Worm (Caenorhabditis elegans) whole organism, young adult: ENCODE data around the gene F58A6.5.

ENCODE experiments used
- B0261.1 ChIP-seq: sonication (generic microtip); optimal IDR thresholded peaks from 2 replicates; lab custom pipeline; 2016; ENCODE audit warnings: mild to moderate bottlenecking, missing genetic modification characterization, moderate library complexity, missing compliant biosample characterization
- B0336.3 ChIP-seq: fragments of 200-800 bp; sonication (Bioruptor generic); IDR thresholded peaks from 2 replicates; pipeline ENCODE4 v1.3.6; 2022; ENCODE audit warnings: missing genetic modification characterization, missing compliant biosample characterization
- F10E7.11 ChIP-seq: sonication (generic microtip); optimal IDR thresholded peaks from 2 replicates; lab custom pipeline; 2017; ENCODE audit warnings: mild to moderate bottlenecking, missing genetic modification characterization, moderate library complexity, missing compliant biosample characterization
- F33H1.4 ChIP-seq: fragments of 200-800 bp; sonication (Bioruptor generic); IDR thresholded peaks from 2 replicates; pipeline ENCODE4 v1.3.6; 2022; ENCODE audit warnings: missing genetic modification reagents, missing genetic modification characterization, missing compliant biosample characterization
- F57A8.1 ChIP-seq: fragments of 200-800 bp; sonication (Bioruptor generic); optimal IDR thresholded peaks from 2 replicates; lab custom pipeline; 2018; ENCODE audit warnings: mild to moderate bottlenecking, missing genetic modification characterization, moderate library complexity, missing compliant biosample characterization
- F57C9.4 ChIP-seq: sonication (generic microtip); optimal IDR thresholded peaks from 2 replicates; lab custom pipeline; 2017; ENCODE audit warnings: mild to moderate bottlenecking, missing genetic modification characterization, missing compliant biosample characterization
- K12H6.12 ChIP-seq: fragments of 200-800 bp; sonication (Bioruptor generic); optimal IDR thresholded peaks from 2 replicates; lab custom pipeline; 2018; ENCODE audit warnings: mild to moderate bottlenecking, missing genetic modification characterization, missing compliant biosample characterization
- T07F8.4 ChIP-seq: sonication (generic microtip); optimal IDR thresholded peaks from 2 replicates; lab custom pipeline; 2016; ENCODE audit warnings: mild to moderate bottlenecking, missing genetic modification characterization, moderate library complexity, missing compliant biosample characterization
- Y53G8AR.9 ChIP-seq: fragments of 200-800 bp; sonication (Bioruptor generic); conservative IDR thresholded peaks from 2 replicates; pipeline ENCODE4 v1.3.6; 2022; ENCODE audit warnings: missing genetic modification reagents, missing genetic modification characterization, missing compliant biosample characterization
- Y79H2A.3 ChIP-seq: fragments of 200-800 bp; sonication (Bioruptor generic); conservative IDR thresholded peaks from 2 replicates; pipeline ENCODE4 v1.3.6; 2022; ENCODE audit warnings: missing genetic modification reagents, missing genetic modification characterization, missing compliant biosample characterization
- aptf-2 ChIP-seq: fragments of 200-800 bp; sonication (Bioruptor generic); conservative IDR thresholded peaks from 2 replicates; pipeline ENCODE4 v1.3.6; 2022; ENCODE audit warnings: missing genetic modification reagents, missing genetic modification characterization, missing compliant biosample characterization
- attf-5 ChIP-seq: fragments of 200-800 bp; sonication (Bioruptor generic); optimal IDR thresholded peaks from 2 replicates; lab custom pipeline; 2018; ENCODE audit warnings: mild to moderate bottlenecking, missing genetic modification characterization, missing compliant biosample characterization
- bed-1 ChIP-seq: fragments of 200-800 bp; sonication (Bioruptor generic); IDR thresholded peaks from 2 replicates; pipeline ENCODE4 v1.3.6; 2022; ENCODE audit warnings: missing genetic modification reagents, missing genetic modification characterization, missing compliant biosample characterization
- bed-2 ChIP-seq: fragments of 200-800 bp; sonication (Bioruptor generic); IDR thresholded peaks from 2 replicates; pipeline ENCODE4 v1.3.6; 2022; ENCODE audit warnings: missing genetic modification reagents, missing genetic modification characterization, missing compliant biosample characterization
- ccch-3 ChIP-seq: fragments of 200-800 bp; sonication (Bioruptor generic); optimal IDR thresholded peaks from 2 replicates; lab custom pipeline; 2018; ENCODE audit warnings: mild to moderate bottlenecking, missing genetic modification characterization, missing compliant biosample characterization
- ceh-27 ChIP-seq: fragments of 200-800 bp; sonication (Bioruptor generic); optimal IDR thresholded peaks from 2 replicates; lab custom pipeline; 2018; ENCODE audit warnings: mild to moderate bottlenecking, missing genetic modification characterization, moderate library complexity, missing compliant biosample characterization
- ceh-40 ChIP-seq: fragments of 200-800 bp; sonication (Bioruptor generic); IDR thresholded peaks from 2 replicates; pipeline ENCODE4 v1.3.6; 2022; ENCODE audit warnings: missing genetic modification characterization, missing compliant biosample characterization
- ceh-58 ChIP-seq: fragments of 200-800 bp; sonication (Bioruptor generic); IDR thresholded peaks from 2 replicates; pipeline ENCODE4 v1.3.6; 2022; ENCODE audit warnings: missing genetic modification characterization, missing compliant biosample characterization
- ceh-79 ChIP-seq: sonication (generic microtip); optimal IDR thresholded peaks from 2 replicates; lab custom pipeline; 2017; ENCODE audit warnings: mild to moderate bottlenecking, missing genetic modification characterization, missing compliant biosample characterization
- die-1 ChIP-seq: sonication (generic microtip); optimal IDR thresholded peaks from 2 replicates; lab custom pipeline; 2016; ENCODE audit warnings: missing genotype, mild to moderate bottlenecking, missing genetic modification characterization, missing compliant biosample characterization
- dox-1 ChIP-seq: fragments of 200-800 bp; sonication (Bioruptor generic); IDR thresholded peaks from 2 replicates; pipeline ENCODE4 v1.3.6; 2022; ENCODE audit warnings: missing genetic modification reagents, missing genetic modification characterization, missing compliant biosample characterization
- dpl-1 ChIP-seq: fragments of 150-350 bp; optimal IDR thresholded peaks from 2 replicates; lab custom pipeline; 2014; ENCODE audit warnings: missing biosample characterization, missing genetic modification reagents, missing genetic modification characterization
- egl-44 ChIP-seq: fragments of 200-800 bp; sonication (Bioruptor generic); IDR thresholded peaks from 2 replicates; pipeline ENCODE4 v1.3.6; 2022; ENCODE audit warnings: missing genetic modification reagents, missing genetic modification characterization, missing compliant biosample characterization
- egrh-3 ChIP-seq: fragments of 200-800 bp; sonication (Bioruptor generic); IDR thresholded peaks from 2 replicates; pipeline ENCODE4 v1.3.6; 2022; ENCODE audit warnings: missing genetic modification reagents, missing genetic modification characterization, missing compliant biosample characterization
- ekl-4 ChIP-seq: fragments of 200-800 bp; sonication (Bioruptor generic); IDR thresholded peaks from 2 replicates; pipeline ENCODE4 v1.3.6; 2022; ENCODE audit warnings: missing genetic modification reagents, missing genetic modification characterization, missing compliant biosample characterization
- ets-4 ChIP-seq: fragments of 200-800 bp; sonication (Bioruptor generic); optimal IDR thresholded peaks from 2 replicates; lab custom pipeline; 2018; ENCODE audit warnings: mild to moderate bottlenecking, missing genetic modification characterization, missing compliant biosample characterization
- gei-17 ChIP-seq: fragments of 200-800 bp; sonication (Bioruptor generic); optimal IDR thresholded peaks from 2 replicates; lab custom pipeline; 2018; ENCODE audit warnings: mild to moderate bottlenecking, missing genetic modification characterization, missing compliant biosample characterization
- hrde-1 ChIP-seq: sonication (generic microtip); optimal IDR thresholded peaks from 2 replicates; lab custom pipeline; 2016; ENCODE audit warnings: missing genetic modification characterization, mild to moderate bottlenecking, missing compliant biosample characterization, moderate library complexity, missing genotype, missing genetic modification reagents, borderline replicate concordance
- madf-3 ChIP-seq: fragments of 200-800 bp; sonication (Bioruptor generic); IDR thresholded peaks from 2 replicates; pipeline ENCODE4 v1.3.6; 2022; ENCODE audit warnings: missing genetic modification reagents, missing genetic modification characterization, missing compliant biosample characterization
- madf-6 ChIP-seq: fragments of 200-800 bp; sonication (Bioruptor generic); IDR thresholded peaks from 2 replicates; pipeline ENCODE4 v1.3.6; 2022; ENCODE audit warnings: missing genetic modification reagents, missing genetic modification characterization, missing compliant biosample characterization
- mcd-1 ChIP-seq: fragments of 200-800 bp; sonication (Bioruptor generic); IDR thresholded peaks from 2 replicates; pipeline ENCODE4 v1.3.6; 2022; ENCODE audit warnings: missing genetic modification reagents, missing genetic modification characterization, missing compliant biosample characterization
- mxl-1 ChIP-seq: sonication (generic microtip); optimal IDR thresholded peaks from 2 replicates; lab custom pipeline; 2016; ENCODE audit warnings: missing genetic modification characterization, missing compliant biosample characterization
- nfya-2 ChIP-seq: fragments of 200-800 bp; sonication (Bioruptor generic); IDR thresholded peaks from 2 replicates; pipeline ENCODE4 v1.3.6; 2022; ENCODE audit warnings: missing genetic modification reagents, missing genetic modification characterization, missing compliant biosample characterization
- nhr-179 ChIP-seq: sonication (generic microtip); optimal IDR thresholded peaks from 2 replicates; lab custom pipeline; 2016; ENCODE audit warnings: mild to moderate bottlenecking, missing genetic modification characterization, missing compliant biosample characterization
- nhr-90 ChIP-seq: sonication (generic microtip); optimal IDR thresholded peaks from 2 replicates; lab custom pipeline; 2016; ENCODE audit warnings: missing genotype, mild to moderate bottlenecking, missing genetic modification characterization, missing compliant biosample characterization
- snpc-1.1 ChIP-seq: sonication (generic microtip); optimal IDR thresholded peaks from 2 replicates; lab custom pipeline; 2017; ENCODE audit warnings: missing genetic modification characterization, mild to moderate bottlenecking, missing compliant biosample characterization, antibody characterized with exemption, moderate library complexity, missing genotype, missing genetic modification reagents; ENCODE audit not compliant: insufficient read depth
- tbp1 ChIP-seq: fragments of 200-800 bp; sonication (Bioruptor generic); optimal IDR thresholded peaks from 2 replicates; lab custom pipeline; 2018; ENCODE audit warnings: mild to moderate bottlenecking, missing genetic modification characterization, missing compliant biosample characterization
- unc-62 ChIP-seq: fragments of 150-350 bp; optimal IDR thresholded peaks from 2 replicates; lab custom pipeline; 2014; ENCODE audit warnings: missing biosample characterization, missing genetic modification reagents, missing genetic modification characterization
- xnd-1 ChIP-seq: sonication (generic microtip); optimal IDR thresholded peaks from 2 replicates; lab custom pipeline; 2016; ENCODE audit warnings: missing genotype, missing genetic modification reagents, missing genetic modification characterization, missing compliant biosample characterization
- ztf-28 ChIP-seq: fragments of 200-800 bp; sonication (Bioruptor generic); IDR thresholded peaks from 2 replicates; pipeline ENCODE4 v1.3.6; 2022; ENCODE audit warnings: missing genetic modification reagents, missing genetic modification characterization, missing compliant biosample characterization
- ztf-6 ChIP-seq: fragments of 200-800 bp; sonication (Bioruptor generic); IDR thresholded peaks from 2 replicates; pipeline ENCODE4 v1.3.6; 2022; ENCODE audit warnings: missing genetic modification reagents, missing genetic modification characterization, missing compliant biosample characterization

Gene F58A6.5

ce11 chrII:5181497-5181896 lies 33.2 kb upstream of the F58A6.5 start (continued):
- TF ChIP-seq B0336.3 (GFP tag; lab: Robert Waterston, UW) = peak; percentile 42; the same call in 1 of the 2 replicates
- no peak for TF ChIP-seq xnd-1 (tag; lab: Kevin White, UChicago)
- peak; percentile 75 for TF ChIP-seq attf-5
- no peak for TF ChIP-seq ceh-40 (GFP tag; lab: Robert Waterston, UW)
- no peak for TF ChIP-seq bed-1
- no peak for TF ChIP-seq dpl-1 (GFP tag; lab: Kevin White, UChicago)
- TF ChIP-seq Y79H2A.3 (GFP tag; lab: Robert Waterston, UW) = no peak
- TF ChIP-seq ztf-28 (GFP tag; lab: Robert Waterston, UW) = no peak
- no peak for TF ChIP-seq nhr-179 (tag; lab: Kevin White, UChicago)
- no peak for TF ChIP-seq B0261.1
- TF ChIP-seq K12H6.12 (tag; lab: Kevin White, UChicago) = peak; percentile 51
- no peak for TF ChIP-seq bed-2 (GFP tag; lab: Robert Waterston, UW)
- no peak for TF ChIP-seq ets-4
- no peak for TF ChIP-seq T07F8.4 (tag; lab: Kevin White, UChicago)
- no peak for TF ChIP-seq ceh-79 (tag; lab: Kevin White, UChicago)
- TF ChIP-seq unc-62 (GFP tag; lab: Kevin White, UChicago) = peak; percentile 31
- TF ChIP-seq egl-44 (GFP tag; lab: Robert Waterston, UW) = 0 out of 2 replicates have a peak, but pooled peaks have one; percentile 61
- peak; percentile 28 for TF ChIP-seq gei-17 (GFP tag; lab: Kevin White, UChicago)
- no peak for TF ChIP-seq mxl-1 (tag; lab: Kevin White, UChicago)
- TF ChIP-seq Y53G8AR.9 (GFP tag; lab: Robert Waterston, UW) = 0 out of 2 replicates have a peak, but pooled peaks have one; percentile 36
- peak; percentile 25 for TF ChIP-seq tbp1
- peak; percentile 16 for TF ChIP-seq nhr-90 (tag; lab: Kevin White, UChicago)
- TF ChIP-seq F57A8.1 (GFP tag; lab: Kevin White, UChicago) = no peak
- TF ChIP-seq F33H1.4 (GFP tag; lab: Robert Waterston, UW) = no peak
- TF ChIP-seq dox-1 (GFP tag; lab: Robert Waterston, UW) = no peak
- no peak for TF ChIP-seq egrh-3 (GFP tag; lab: Robert Waterston, UW)
- TF ChIP-seq nfya-2 (GFP tag; lab: Robert Waterston, UW) = no peak
- TF ChIP-seq ceh-27 = peak; percentile 40
- TF ChIP-seq die-1 = peak; percentile 46
- TF ChIP-seq ccch-3 (GFP tag; lab: Kevin White, UChicago) = no peak
- no peak for TF ChIP-seq aptf-2
- peak; percentile 25; the same call in 1 of the 2 replicates for TF ChIP-seq mcd-1 (GFP tag; lab: Robert Waterston, UW)
- no peak for TF ChIP-seq F57C9.4 (tag; lab: Kevin White, UChicago)
- TF ChIP-seq madf-6 (GFP tag; lab: Robert Waterston, UW) = no peak
- no peak for TF ChIP-seq snpc-1.1 (tag; lab: Kevin White, UChicago)
- TF ChIP-seq hrde-1 (tag; lab: Kevin White, UChicago) = no peak
- TF ChIP-seq madf-3 (GFP tag; lab: Robert Waterston, UW) = no peak
- TF ChIP-seq ztf-6 = no peak
- no peak for TF ChIP-seq ekl-4
- no peak for TF ChIP-seq ceh-58 (GFP tag; lab: Robert Waterston, UW)

- TF ChIP-seq ekl-4 (0 out of 2 replicates have a peak, but pooled peaks have one; percentile 13), F10E7.11 (tag; lab: Kevin White, UChicago) (no peak), F33H1.4 (GFP tag; lab: Robert Waterston, UW) (no peak)
Measured at ce11 chrII:5180272-5180671, 32.0 kb upstream of the F58A6.5 start.
